Fruit fly (Drosophila melanogaster) whole organism, embryonic: ENCODE measurements around the gene CG43094.
A peak's percentile ranks its signal among the peaks of the same experiment; 100 is the strongest.

Experiments
- Atf6 ChIP-seq: fragments of 200-800 bp; sonication (Bioruptor generic); IDR thresholded peaks from 2 replicates; pipeline ENCODE4 v1.3.6; 2022; ENCODE audit warnings: missing biosample characterization, missing genetic modification characterization
- CG10147 ChIP-seq: fragments of 200-800 bp; sonication (Bioruptor generic); optimal IDR thresholded peaks from 2 replicates; lab custom pipeline; 2019; ENCODE audit warnings: missing biosample characterization, mild to moderate bottlenecking, missing genetic modification characterization, moderate library complexity
- CG10267 ChIP-seq: fragments of 200-800 bp; sonication (Bioruptor generic); optimal IDR thresholded peaks from 2 replicates; lab custom pipeline; 2018; ENCODE audit warnings: missing biosample characterization, mild to moderate bottlenecking, missing genetic modification characterization, moderate library complexity
- CG10654 ChIP-seq: fragments of 200-800 bp; sonication (Bioruptor generic); optimal IDR thresholded peaks from 2 replicates; lab custom pipeline; 2016; ENCODE audit warnings: missing biosample characterization, missing genetic modification characterization
- CG12299 ChIP-seq: fragments of 200-800 bp; sonication (Bioruptor generic); optimal IDR thresholded peaks from 2 replicates; lab custom pipeline; 2018; ENCODE audit warnings: missing biosample characterization, mild to moderate bottlenecking, missing genetic modification characterization
- CG12391 ChIP-seq: fragments of 200-800 bp; sonication (Bioruptor generic); optimal IDR thresholded peaks from 3 replicates; lab custom pipeline; 2018; ENCODE audit warnings: missing biosample characterization, mild to moderate bottlenecking, missing genetic modification characterization, moderate library complexity
- CG14441 ChIP-seq: fragments of 200-800 bp; sonication (Bioruptor generic); IDR thresholded peaks from 2 replicates; pipeline ENCODE4 v1.3.6; 2022; ENCODE audit warnings: missing biosample characterization, missing genetic modification characterization
- CG14965 ChIP-seq: fragments of 200-800 bp; sonication (Bioruptor generic); optimal IDR thresholded peaks from 2 replicates; lab custom pipeline; 2016; ENCODE audit warnings: missing biosample characterization, missing genetic modification characterization, borderline replicate concordance
- CG1603 ChIP-seq: fragments of 200-800 bp; sonication (Bioruptor generic); optimal IDR thresholded peaks from 2 replicates; lab custom pipeline; 2019; ENCODE audit warnings: missing biosample characterization, mild to moderate bottlenecking, missing genetic modification characterization, moderate library complexity
- CG16863 ChIP-seq: fragments of 200-800 bp; sonication (Bioruptor generic); optimal IDR thresholded peaks from 3 replicates; lab custom pipeline; 2016; ENCODE audit warnings: missing biosample characterization, missing genetic modification characterization
- CG17186 ChIP-seq: fragments of 200-800 bp; sonication (Bioruptor generic); optimal IDR thresholded peaks from 3 replicates; lab custom pipeline; 2017; ENCODE audit warnings: missing biosample characterization, missing genetic modification reagents, missing genetic modification characterization
- CG3163 ChIP-seq: fragments of 200-800 bp; sonication (Bioruptor generic); optimal IDR thresholded peaks from 3 replicates; lab custom pipeline; 2016; ENCODE audit warnings: missing biosample characterization, missing genetic modification characterization
- CG32767 ChIP-seq: fragments of 200-800 bp; sonication (Bioruptor generic); IDR thresholded peaks from 2 replicates; pipeline ENCODE4 v1.3.6; 2022; ENCODE audit warnings: missing biosample characterization, missing genetic modification characterization
- CG33557 ChIP-seq: fragments of 200-800 bp; sonication (Bioruptor generic); optimal IDR thresholded peaks from 2 replicates; lab custom pipeline; 2019; ENCODE audit warnings: missing biosample characterization, mild to moderate bottlenecking, missing genetic modification characterization, moderate library complexity
- CG34224 ChIP-seq: fragments of 200-800 bp; sonication (Bioruptor generic); IDR thresholded peaks from 3 replicates; pipeline ENCODE4 v1.3.6; 2022; ENCODE audit warnings: missing biosample characterization, missing genetic modification characterization; ENCODE audit not compliant: partially characterized antibody
- CG34376 ChIP-seq: fragments of 200-800 bp; sonication (Bioruptor generic); optimal IDR thresholded peaks from 2 replicates; lab custom pipeline; 2018; ENCODE audit warnings: missing biosample characterization, mild to moderate bottlenecking, missing genetic modification characterization
- CG34422 ChIP-seq: fragments of 200-800 bp; sonication (Bioruptor generic); IDR thresholded peaks from 3 replicates; pipeline ENCODE4 v1.3.6; 2022; ENCODE audit warnings: missing biosample characterization, missing genetic modification characterization
- CG6654 ChIP-seq: fragments of 200-800 bp; sonication (Bioruptor generic); optimal IDR thresholded peaks from 2 replicates; lab custom pipeline; 2017; ENCODE audit warnings: missing biosample characterization, mild to moderate bottlenecking, missing genetic modification characterization
- CG6683 ChIP-seq: fragments of 200-800 bp; sonication (Bioruptor generic); optimal IDR thresholded peaks from 2 replicates; lab custom pipeline; 2017; ENCODE audit warnings: missing biosample characterization, mild to moderate bottlenecking, missing genetic modification characterization, missing genetic modification reagents
- E2f2 ChIP-seq: fragments of 200-800 bp; sonication (Bioruptor generic); IDR thresholded peaks from 2 replicates; pipeline ENCODE4 v1.3.6; 2022; ENCODE audit warnings: missing biosample characterization, missing genetic modification characterization
- Med ChIP-seq: fragments of 200-800 bp; sonication (Bioruptor generic); peaks from one replicate; lab custom pipeline; 2016; ENCODE audit warnings: missing biosample characterization, missing genetic modification characterization, mild to moderate bottlenecking, inconsistent platforms, moderate library complexity
- Myb ChIP-seq: fragments of 200-800 bp; sonication (Bioruptor generic); optimal IDR thresholded peaks from 2 replicates; lab custom pipeline; 2016; ENCODE audit warnings: missing biosample characterization, missing genetic modification characterization
- Neu2 ChIP-seq: fragments of 200-800 bp; sonication (Bioruptor generic); optimal IDR thresholded peaks from 3 replicates; lab custom pipeline; 2016; ENCODE audit warnings: missing biosample characterization, missing genetic modification characterization, borderline replicate concordance
- NfI ChIP-seq: fragments of 200-800 bp; sonication (Bioruptor generic); optimal IDR thresholded peaks from 3 replicates; lab custom pipeline; 2018; ENCODE audit warnings: missing biosample characterization, mild to moderate bottlenecking, missing genetic modification characterization, moderate library complexity
- Pdp1 ChIP-seq, 2 experiments: fragments of 200-800 bp; sonication (Bioruptor generic); optimal IDR thresholded peaks; 3 replicates each; lab custom pipeline; 2016; ENCODE audit warnings: missing biosample characterization in 2 of 2, missing genetic modification characterization in 2 of 2, mild to moderate bottlenecking in 1 of 2, moderate library complexity in 1 of 2
- Scr ChIP-seq: fragments of 200-800 bp; sonication (Bioruptor generic); IDR thresholded peaks from 2 replicates; pipeline ENCODE4 v1.3.6; 2022; ENCODE audit warnings: missing biosample characterization, missing genetic modification characterization; ENCODE audit not compliant: partially characterized antibody
- Sox102F ChIP-seq: fragments of 200-800 bp; sonication (Bioruptor generic); optimal IDR thresholded peaks from 2 replicates; lab custom pipeline; 2018; ENCODE audit warnings: missing biosample characterization, mild to moderate bottlenecking, missing genetic modification characterization, moderate library complexity
- Trl ChIP-seq, 3 experiments: fragments of >200 bp in 2 of 3; fragments of 200-800 bp in 1 of 3; sonication (Bioruptor generic) in 1 of 3; optimal IDR thresholded peaks; 2 replicates in 1 of 3; 3 replicates in 2 of 3; lab custom pipeline; 2016 to 2017; ENCODE audit warnings: missing biosample characterization in 1 of 3, missing genetic modification characterization in 1 of 3
- Usf ChIP-seq: fragments of 200-800 bp; sonication (Bioruptor generic); optimal IDR thresholded peaks from 2 replicates; lab custom pipeline; 2017; ENCODE audit warnings: missing genotype, missing biosample characterization, missing genetic modification characterization
- ash1 ChIP-seq: fragments of 200-800 bp; sonication (Bioruptor generic); optimal IDR thresholded peaks from 2 replicates; lab custom pipeline; 2018; ENCODE audit warnings: missing biosample characterization, mild to moderate bottlenecking, missing genetic modification characterization
- bbx ChIP-seq: fragments of 200-800 bp; sonication (Bioruptor generic); IDR thresholded peaks from 2 replicates; pipeline ENCODE4 v1.3.6; 2022; ENCODE audit warnings: missing biosample characterization, missing genetic modification characterization; ENCODE audit not compliant: partially characterized antibody
- cg ChIP-seq: fragments of 200-800 bp; sonication (Bioruptor generic); optimal IDR thresholded peaks from 3 replicates; lab custom pipeline; 2019; ENCODE audit warnings: missing biosample characterization, mild to moderate bottlenecking, missing genetic modification characterization, moderate library complexity
- ems ChIP-seq: fragments of 200-800 bp; sonication (Bioruptor generic); optimal IDR thresholded peaks from 3 replicates; lab custom pipeline; 2016; ENCODE audit warnings: missing biosample characterization, missing genetic modification characterization
- mam ChIP-seq: fragments of 200-800 bp; sonication (Bioruptor generic); optimal IDR thresholded peaks from 3 replicates; lab custom pipeline; 2016; ENCODE audit warnings: missing biosample characterization, missing genetic modification characterization
- nerfin-2 ChIP-seq: fragments of 200-800 bp; sonication (Bioruptor generic); IDR thresholded peaks from 2 replicates; pipeline ENCODE4 v1.3.6; 2022; ENCODE audit warnings: missing biosample characterization, missing genetic modification characterization; ENCODE audit not compliant: partially characterized antibody
- prd ChIP-seq, 3 experiments: fragments of >200 bp in 2 of 3; fragments of 200-800 bp in 1 of 3; sonication (Bioruptor generic) in 1 of 3; optimal IDR thresholded peaks in 2 of 3; IDR thresholded peaks in 1 of 3; 2 replicates in 2 of 3; 3 replicates in 1 of 3; pipeline versions ENCODE4 v1.3.6 to Lab custom; 2017 to 2022; ENCODE audit warnings: missing biosample characterization in 1 of 3, missing genetic modification characterization in 1 of 3
- slbo ChIP-seq: fragments of 200-800 bp; sonication (Bioruptor generic); IDR thresholded peaks from 2 replicates; pipeline ENCODE4 v1.3.6; 2022; ENCODE audit warnings: missing biosample characterization, missing genetic modification characterization
- slp2 ChIP-seq: fragments of 200-800 bp; sonication (Bioruptor generic); optimal IDR thresholded peaks from 2 replicates; lab custom pipeline; 2016; ENCODE audit warnings: missing biosample characterization, missing genetic modification characterization
- tna ChIP-seq: fragments of 200-800 bp; sonication (Bioruptor generic); IDR thresholded peaks from 2 replicates; pipeline ENCODE4 v1.3.6; 2022; ENCODE audit warnings: missing biosample characterization, missing genetic modification characterization; ENCODE audit not compliant: partially characterized antibody
- ttk ChIP-seq: fragments of 200-800 bp; sonication (Bioruptor generic); IDR thresholded peaks from 2 replicates; pipeline ENCODE4 v2.1.2; 2022; ENCODE audit warnings: missing biosample characterization, missing genetic modification characterization

CG43094 gene

DNA sequence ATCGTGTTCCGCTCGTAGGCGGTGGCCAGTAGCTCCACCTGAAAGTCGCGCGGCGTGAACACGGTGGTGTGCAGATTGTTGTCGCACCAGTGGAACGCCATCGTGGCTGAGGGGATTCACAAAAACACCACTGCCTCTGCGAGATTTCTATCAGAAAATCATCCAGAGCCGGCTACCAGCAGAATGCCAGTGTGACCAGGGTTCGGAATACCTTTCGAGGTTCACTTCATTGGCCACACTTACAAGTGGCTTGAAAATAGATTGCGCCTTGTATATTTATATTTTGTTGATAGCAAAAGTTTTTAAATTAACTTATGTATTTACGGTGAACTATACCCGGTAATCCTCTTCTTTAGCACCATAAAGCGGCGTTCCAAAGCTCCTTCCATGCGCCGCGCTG, 29.9 kb downstream of the CG43094 start, which contains the start of the genes Dcr-1 and CG6985 (continued):
- no peak for TF ChIP-seq CG6654 (GFP tag; lab: Kevin White, UChicago)
- TF ChIP-seq CG16863 (GFP tag; lab: Kevin White, UChicago) = no peak
- TF ChIP-seq CG10147 = no peak
- no peak for TF ChIP-seq nerfin-2
- TF ChIP-seq CG34224 (GFP tag; lab: Robert Waterston, UW) = peak; percentile 33; the same call in 2 of the 3 replicates
- TF ChIP-seq E2f2 (GFP tag; lab: Robert Waterston, UW) = peak; percentile 81
- no peak for TF ChIP-seq CG12299 (tag; lab: Kevin White, UChicago)
- TF ChIP-seq ash1 (GFP tag; lab: Kevin White, UChicago) = no peak
- TF ChIP-seq CG10654 (GFP tag; lab: Kevin White, UChicago) = no peak
- TF ChIP-seq CG34422 (GFP tag; lab: Robert Waterston, UW) = peak; percentile 54; the same call in 1 of the 3 replicates
- TF ChIP-seq Scr = peak; percentile 32
- no peak for TF ChIP-seq Neu2 (GFP tag; lab: Kevin White, UChicago)

DNA sequence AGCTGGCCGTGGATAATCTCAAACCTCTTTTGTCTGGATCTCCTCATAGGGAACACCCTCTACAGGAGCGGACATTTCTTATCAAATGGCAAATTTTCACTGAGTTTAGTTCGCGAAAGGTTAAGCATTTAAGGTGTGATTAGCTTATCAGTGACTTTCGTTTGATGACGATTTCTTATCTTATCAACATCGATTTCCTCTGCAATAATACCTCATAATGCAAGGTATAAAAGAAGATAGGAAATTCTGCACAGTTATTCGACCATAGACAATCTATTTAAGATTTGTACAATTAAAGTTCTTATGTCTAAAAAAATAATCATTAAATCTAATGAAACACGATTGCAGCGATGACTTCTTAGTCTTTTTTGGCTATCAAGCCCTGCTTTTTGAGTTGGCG, 37.0 kb downstream of the CG43094 start, which contains the start of gene Takl2:
Takl2 (minus strand) TSS at position 101 of the 400 bp plus-strand sequence.
- TF ChIP-seq Pdp1 (GFP tag; optimal IDR thresholded peaks at IDR 0.05; lab: Kevin White, UChicago) (no peak), CG32767 (GFP tag; lab: Robert Waterston, UW) (no peak), Myb (GFP tag; lab: Kevin White, UChicago) (no peak), prd (optimal IDR thresholded peaks at IDR 0.05; lab: Kevin White, UChicago) (no peak), prd (GFP tag; IDR thresholded peaks at IDR 0.05; lab: Robert Waterston, UW) (no peak), CG14441 (no peak)

DNA sequence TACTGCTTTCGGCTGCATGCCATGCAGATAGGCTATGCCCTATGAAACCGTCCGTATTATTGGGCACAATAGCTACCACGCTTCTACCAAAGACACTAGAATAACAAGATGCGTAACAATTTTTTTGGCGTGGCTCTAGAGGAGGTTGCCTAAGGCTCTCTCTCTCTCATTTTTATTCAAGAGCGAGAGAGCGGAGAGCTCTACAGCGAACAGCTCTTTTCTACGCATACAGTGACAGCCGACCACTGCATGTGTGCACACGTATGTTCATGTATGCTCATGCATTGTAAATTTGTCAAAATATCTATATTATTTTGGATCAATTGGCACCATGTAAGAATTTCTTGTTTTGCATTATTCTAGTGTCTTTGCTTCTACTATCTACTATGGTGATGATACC, 37.8 kb downstream of the CG43094 start:
- TF ChIP-seq NfI (GFP tag; lab: Kevin White, UChicago) = no peak
- no peak for TF ChIP-seq CG6683
- TF ChIP-seq CG3163 (GFP tag; lab: Kevin White, UChicago) = no peak
- no peak for TF ChIP-seq CG10267 (tag; lab: Kevin White, UChicago)
- TF ChIP-seq mam (GFP tag; lab: Kevin White, UChicago) = no peak
- TF ChIP-seq CG1603 (tag; lab: Kevin White, UChicago) = no peak
- no peak for TF ChIP-seq slbo (GFP tag; lab: Robert Waterston, UW)
- no peak for TF ChIP-seq Sox102F
- no peak for TF ChIP-seq CG34376 (GFP tag; lab: Kevin White, UChicago)
- TF ChIP-seq Usf (GFP tag; lab: Kevin White, UChicago) = no peak
- TF ChIP-seq ttk = no peak
- TF ChIP-seq tna = 0 out of 2 replicates have a peak, but pooled peaks have one; percentile 17
- no peak for TF ChIP-seq CG33557 (GFP tag; lab: Kevin White, UChicago)
- TF ChIP-seq slp2 (GFP tag; lab: Kevin White, UChicago) = no peak
- TF ChIP-seq Atf6 (GFP tag; lab: Robert Waterston, UW) = no peak
- TF ChIP-seq CG12391 (tag; lab: Kevin White, UChicago) = no peak
- no peak for TF ChIP-seq ems (GFP tag; lab: Kevin White, UChicago)
- TF ChIP-seq CG17186 (GFP tag; lab: Kevin White, UChicago) = no peak
- TF ChIP-seq cg (GFP tag; lab: Kevin White, UChicago) = peak; percentile 53
- TF ChIP-seq bbx (GFP tag; lab: Robert Waterston, UW) = no peak
- TF ChIP-seq Trl (optimal IDR thresholded peaks at IDR 0.05; lab: Kevin White, UChicago) = peak; percentile 58 to 66
- TF ChIP-seq Trl (GFP tag; optimal IDR thresholded peaks at IDR 0.05; lab: Kevin White, UChicago) = no peak
- no peak for TF ChIP-seq Med
- no peak for TF ChIP-seq CG14965 (GFP tag; lab: Kevin White, UChicago)
